Fruit fly (Drosophila melanogaster) Kc167 (cell line): Measurements from ENCODE around the gene CHMP2B.

Source experiments
- psq ChIP-seq: fragments of >200 bp; optimal IDR thresholded peaks from 2 replicates; lab custom pipeline; 2017; ENCODE audit warnings: missing external identifiers
- ttk ChIP-seq: sonication (Bioruptor generic); optimal IDR thresholded peaks from 2 replicates; lab custom pipeline; 2017; ENCODE audit warnings: missing external identifiers

DNA sequence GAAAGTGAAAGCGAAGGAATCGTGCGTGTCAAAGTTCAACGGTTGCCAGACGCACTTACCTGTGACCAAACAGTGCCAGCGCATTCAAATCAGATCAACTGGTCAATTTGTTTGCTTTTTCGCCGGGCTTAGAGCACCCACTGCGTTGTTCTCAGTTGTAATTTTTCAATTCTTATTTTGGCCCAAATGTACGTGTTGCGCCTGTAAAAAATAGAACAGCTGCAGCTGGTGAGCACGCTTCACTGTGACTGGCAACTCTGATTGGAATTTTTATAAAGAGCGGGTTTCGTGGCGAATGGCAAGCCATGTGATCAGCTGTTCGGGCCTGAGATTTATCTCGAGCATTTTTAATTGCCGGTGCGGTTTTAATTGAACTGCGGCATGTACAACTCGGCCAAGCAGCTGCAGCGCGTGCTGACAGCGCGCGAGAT lies 6.4 kb downstream of the CHMP2B start, which contains the start of the genes Fitm and AlaRS-m:
- TF ChIP-seq psq (no peak), ttk (lab: Kevin White, UChicago) (no peak)
